Fruit fly (Drosophila melanogaster) whole organism, wandering third instar larva: ENCODE measurements around the gene Gale.
A peak's percentile ranks its signal among the peaks of the same experiment; 100 is the strongest.

ENCODE experiments used
- Abd-B ChIP-seq: fragments of >200 bp; optimal IDR thresholded peaks from 2 replicates; lab custom pipeline; 2017; ENCODE audit warnings: missing biosample characterization, missing genetic modification characterization
- CG32264 ChIP-seq: fragments of 200-800 bp; sonication (Bioruptor generic); optimal IDR thresholded peaks from 2 replicates; lab custom pipeline; 2016; ENCODE audit warnings: missing biosample characterization, missing genetic modification characterization
- CG9705 ChIP-seq: fragments of 200-800 bp; sonication (Bioruptor generic); optimal IDR thresholded peaks from 2 replicates; lab custom pipeline; 2018; ENCODE audit warnings: missing biosample characterization, mild to moderate bottlenecking, missing genetic modification characterization
- CrebA ChIP-seq: fragments of 200-800 bp; sonication (Bioruptor generic); optimal IDR thresholded peaks from 2 replicates; lab custom pipeline; 2016; ENCODE audit warnings: missing biosample characterization, mild to moderate bottlenecking, missing genetic modification characterization, borderline replicate concordance
- Dfd ChIP-seq: fragments of >200 bp; optimal IDR thresholded peaks from 2 replicates; lab custom pipeline; 2017; ENCODE audit warnings: missing biosample characterization, missing genetic modification characterization
- Dif ChIP-seq: fragments of 200-275, 200-300 bp; sonication (Bioruptor generic); optimal IDR thresholded peaks from 2 replicates; lab custom pipeline; 2018; ENCODE audit warnings: missing biosample characterization, missing genetic modification characterization; ENCODE audit not compliant: partially characterized antibody
- HLH106 ChIP-seq: fragments of 200-800 bp; optimal IDR thresholded peaks from 3 replicates; lab custom pipeline; 2019; ENCODE audit warnings: missing biosample characterization, mild to moderate bottlenecking, missing genetic modification characterization, moderate library complexity
- Hnf4 ChIP-seq: fragments of 200-800 bp; sonication (Bioruptor generic); optimal IDR thresholded peaks from 2 replicates; lab custom pipeline; 2016; ENCODE audit warnings: missing biosample characterization, mild to moderate bottlenecking, missing genetic modification characterization
- Hr78 ChIP-seq: fragments of >200 bp; optimal IDR thresholded peaks from 2 replicates; lab custom pipeline; 2017; ENCODE audit warnings: missing biosample characterization, missing genetic modification characterization
- Jra ChIP-seq: sonication (Bioruptor generic); optimal IDR thresholded peaks from 2 replicates; lab custom pipeline; 2016; ENCODE audit warnings: missing biosample characterization, missing genetic modification characterization
- Mio ChIP-seq: sonication (Bioruptor generic); optimal IDR thresholded peaks from 2 replicates; lab custom pipeline; 2016; ENCODE audit warnings: missing biosample characterization, missing genetic modification characterization
- Myc ChIP-seq: fragments of >200 bp; optimal IDR thresholded peaks from 2 replicates; lab custom pipeline; 2017
- N ChIP-seq: fragments of >200 bp; optimal IDR thresholded peaks from 2 replicates; lab custom pipeline; 2018; ENCODE audit warnings: missing biosample characterization, missing external identifiers, missing genetic modification characterization
- Rel ChIP-seq, 2 experiments: fragments of 200-800 bp; sonication (Bioruptor generic) in 1 of 2; optimal IDR thresholded peaks; 2 replicates in 1 of 2; 3 replicates in 1 of 2; lab custom pipeline; 2016 to 2019; ENCODE audit warnings: mild to moderate bottlenecking in 2 of 2, missing biosample characterization in 2 of 2, missing genetic modification characterization in 2 of 2, moderate library complexity in 1 of 2
- Sp1 ChIP-seq: fragments of 200-800 bp; sonication (Bioruptor generic); optimal IDR thresholded peaks from 3 replicates; lab custom pipeline; 2019; ENCODE audit warnings: missing biosample characterization, mild to moderate bottlenecking, missing genetic modification characterization, moderate library complexity
- Vsx2 ChIP-seq: fragments of 200-300, 225-300 bp; sonication (Bioruptor generic); optimal IDR thresholded peaks from 2 replicates; lab custom pipeline; 2018; ENCODE audit warnings: missing biosample characterization, missing genetic modification characterization; ENCODE audit not compliant: partially characterized antibody
- br ChIP-seq: fragments of 200-800 bp; sonication (Bioruptor generic); optimal IDR thresholded peaks from 2 replicates; lab custom pipeline; 2016; ENCODE audit warnings: missing biosample characterization, missing genetic modification characterization
- brk ChIP-seq: fragments of 200-800 bp; sonication (Bioruptor generic); optimal IDR thresholded peaks from 2 replicates; lab custom pipeline; 2016; ENCODE audit warnings: missing biosample characterization, mild to moderate bottlenecking, missing genetic modification characterization
- dl ChIP-seq, 2 experiments: fragments of 175-275, 200-275 bp in 1 of 2; fragments of 200-275 bp in 1 of 2; sonication (Bioruptor generic); optimal IDR thresholded peaks; lab custom pipeline; 2018; ENCODE audit warnings: mild to moderate bottlenecking in 2 of 2, missing biosample characterization in 2 of 2, missing genetic modification characterization in 2 of 2, moderate library complexity in 2 of 2; ENCODE audit not compliant: partially characterized antibody in 2 of 2, insufficient read depth in 1 of 2
- dmrt93B ChIP-seq: fragments of 200-800 bp; sonication (Bioruptor generic); optimal IDR thresholded peaks from 2 replicates; lab custom pipeline; 2018; ENCODE audit warnings: missing biosample characterization, mild to moderate bottlenecking, missing genetic modification characterization
- ey ChIP-seq: fragments of 200-800 bp; sonication (Bioruptor generic); optimal IDR thresholded peaks from 2 replicates; lab custom pipeline; 2016; ENCODE audit warnings: missing biosample characterization, missing genetic modification characterization
- foxo ChIP-seq, 2 experiments: fragments of 200-800 bp; sonication (Bioruptor generic); optimal IDR thresholded peaks; 2 replicates in 1 of 2; 3 replicates in 1 of 2; lab custom pipeline; 2016 to 2017; ENCODE audit warnings: missing biosample characterization in 2 of 2, missing genetic modification characterization in 2 of 2
- jim ChIP-seq: fragments of 175-275, 200-325 bp; sonication (Bioruptor generic); optimal IDR thresholded peaks from 2 replicates; lab custom pipeline; 2016; ENCODE audit warnings: missing biosample characterization, mild to moderate bottlenecking, missing genetic modification characterization
- psq ChIP-seq: fragments of 200-800 bp; sonication (Bioruptor generic); optimal IDR thresholded peaks from 3 replicates; lab custom pipeline; 2017; ENCODE audit warnings: missing biosample characterization, mild to moderate bottlenecking, missing genetic modification characterization, moderate library complexity
- rgr ChIP-seq: fragments of 200-800 bp; sonication (Bioruptor generic); optimal IDR thresholded peaks from 3 replicates; lab custom pipeline; 2016; ENCODE audit warnings: missing biosample characterization, mild to moderate bottlenecking, missing genetic modification characterization
- sage ChIP-seq: fragments of 200-800 bp; sonication (Bioruptor generic); optimal IDR thresholded peaks from 2 replicates; lab custom pipeline; 2016; ENCODE audit warnings: missing biosample characterization, mild to moderate bottlenecking, missing genetic modification characterization
- sv ChIP-seq: fragments of 200-800 bp; sonication (Bioruptor generic); optimal IDR thresholded peaks from 3 replicates; lab custom pipeline; 2016; ENCODE audit warnings: missing biosample characterization, missing genetic modification characterization
- tai ChIP-seq: sonication (Bioruptor generic); optimal IDR thresholded peaks from 2 replicates; lab custom pipeline; 2016; ENCODE audit warnings: missing biosample characterization, missing genetic modification characterization
- usp ChIP-seq: fragments of >200 bp; optimal IDR thresholded peaks from 2 replicates; lab custom pipeline; 2017; ENCODE audit warnings: missing biosample characterization, missing genetic modification characterization
- woc ChIP-seq: sonication (Bioruptor generic); optimal IDR thresholded peaks from 2 replicates; lab custom pipeline; 2016; ENCODE audit warnings: missing biosample characterization, mild to moderate bottlenecking, missing genetic modification characterization

Gale gene

dm6 chr3L:682420-682882 lies 34.1 kb downstream of the Gale start, which contains the start of gene CG3386:
CG3386 (minus strand) TSS chr3L:682470.
- TF ChIP-seq usp (GFP tag; lab: Kevin White, UChicago) (no peak), ey (GFP tag; lab: Kevin White, UChicago) (no peak)

- TF ChIP-seq HLH106 (peak; percentile 12), foxo (GFP tag; optimal IDR thresholded peaks at IDR 0.05; lab: Kevin White, UChicago) (no peak), psq (GFP tag; lab: Kevin White, UChicago) (peak; percentile 19), usp (GFP tag; lab: Kevin White, UChicago) (no peak), Hnf4 (GFP tag; lab: Kevin White, UChicago) (no peak), CrebA (GFP tag; lab: Kevin White, UChicago) (no peak)
- TF ChIP-seq, all 38 proteins: peak for 2
Measured at dm6 chr3L:684749-685440, 36.5 kb downstream of the Gale start.

dm6 chr3L:685441-685804 lies 37.1 kb downstream of the Gale start, which contains the start of gene ebd1:
ebd1 (minus strand) TSS chr3L:685549.
- TF ChIP-seq sv (GFP tag; lab: Kevin White, UChicago) (no peak), Hnf4 (GFP tag; lab: Kevin White, UChicago) (no peak), tai (no peak), Rel (GFP tag; optimal IDR thresholded peaks at IDR 0.05; lab: Kevin White, UChicago) (no peak), Rel (tag; optimal IDR thresholded peaks at IDR 0.05; lab: Kevin White, UChicago) (no peak), Sp1 (GFP tag; lab: Kevin White, UChicago) (no peak), Myc (no peak), usp (GFP tag; lab: Kevin White, UChicago) (no peak), Vsx2 (peak; percentile 63), dmrt93B (no peak), br (GFP tag; lab: Kevin White, UChicago) (no peak), Mio (GFP tag; lab: Kevin White, UChicago) (no peak), Dif (GFP tag; lab: Kevin White, UChicago) (peak; percentile 90), CG9705 (no peak), N (GFP tag; lab: Kevin White, UChicago) (no peak), sage (GFP tag; lab: Kevin White, UChicago) (no peak), rgr (no peak), dl (GFP tag; optimal IDR thresholded peaks at IDR 0.05; lab: Kevin White, UChicago; ENCODE audit: insufficient read depth in 1 of 2, partially characterized antibody in 2 of 2) (peak in 1 of 2 experiments; percentile 32), CG32264 (no peak), Jra (GFP tag; lab: Kevin White, UChicago) (no peak), woc (GFP tag; lab: Kevin White, UChicago) (no peak), CrebA (GFP tag; lab: Kevin White, UChicago) (no peak)

DNA sequence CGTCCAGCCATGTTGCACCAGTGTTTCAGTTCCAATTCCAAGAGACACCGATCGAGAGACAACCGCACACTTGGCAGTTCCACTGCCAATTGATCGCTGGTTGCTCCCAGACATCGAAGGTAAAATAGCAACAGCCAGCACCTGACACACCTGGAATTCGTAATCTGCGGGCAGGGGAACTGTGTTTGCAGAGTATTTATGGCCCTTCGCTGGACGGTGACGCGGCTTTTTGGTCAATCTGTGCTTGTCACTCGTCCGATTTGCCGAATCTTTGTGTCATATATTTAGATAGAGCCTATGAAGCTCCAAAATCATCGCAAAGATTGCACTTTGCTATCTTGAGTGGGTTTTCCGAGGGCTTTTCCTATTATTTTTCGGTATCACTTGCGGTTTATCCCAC lies 39.5 kb downstream of the Gale start, which contains the start of gene hiro:
Gene hiro, minus strand, starts transcription at position 101 of the 400 bp plus-strand sequence.
- no peak for TF ChIP-seq N (GFP tag; lab: Kevin White, UChicago)
- TF ChIP-seq brk: no peak
- no peak for TF ChIP-seq Myc
- no peak for TF ChIP-seq br (GFP tag; lab: Kevin White, UChicago)
- no peak for TF ChIP-seq Dfd (GFP tag; lab: Kevin White, UChicago)
- TF ChIP-seq tai: no peak
- TF ChIP-seq ey (GFP tag; lab: Kevin White, UChicago): no peak
- no peak for TF ChIP-seq rgr
- no peak for TF ChIP-seq Dif (GFP tag; lab: Kevin White, UChicago)
- TF ChIP-seq foxo (GFP tag; optimal IDR thresholded peaks at IDR 0.05; lab: Kevin White, UChicago): no peak
- no peak for TF ChIP-seq CrebA (GFP tag; lab: Kevin White, UChicago)
- TF ChIP-seq jim (GFP tag; lab: Kevin White, UChicago): no peak
- TF ChIP-seq usp (GFP tag; lab: Kevin White, UChicago): no peak
- no peak for TF ChIP-seq Abd-B
- no peak for TF ChIP-seq psq (GFP tag; lab: Kevin White, UChicago)
- TF ChIP-seq Hr78 (GFP tag; lab: Kevin White, UChicago): no peak
- no peak for TF ChIP-seq Sp1 (GFP tag; lab: Kevin White, UChicago)
- TF ChIP-seq Vsx2: no peak
